Fruit fly (Drosophila melanogaster): ENCODE data around the gene mor.

- TF ChIP-seq CG18599 (GFP tag; optimal IDR thresholded peaks at IDR 0.05) (no peak), CG6683 (GFP tag; optimal IDR thresholded peaks at IDR 0.05) (no peak), onecut (GFP tag; IDR thresholded peaks at IDR 0.05) (no peak), CG43689 (GFP tag; IDR thresholded peaks at IDR 0.05) (no peak)
These were observed 46.8 kb downstream of the mor start for dm6 chr3R:15925939-15926338.

Data from whole organism, embryonic.